Worm (Caenorhabditis elegans): ENCODE data around the gene R10H10.4.

Gene R10H10.4

DNA sequence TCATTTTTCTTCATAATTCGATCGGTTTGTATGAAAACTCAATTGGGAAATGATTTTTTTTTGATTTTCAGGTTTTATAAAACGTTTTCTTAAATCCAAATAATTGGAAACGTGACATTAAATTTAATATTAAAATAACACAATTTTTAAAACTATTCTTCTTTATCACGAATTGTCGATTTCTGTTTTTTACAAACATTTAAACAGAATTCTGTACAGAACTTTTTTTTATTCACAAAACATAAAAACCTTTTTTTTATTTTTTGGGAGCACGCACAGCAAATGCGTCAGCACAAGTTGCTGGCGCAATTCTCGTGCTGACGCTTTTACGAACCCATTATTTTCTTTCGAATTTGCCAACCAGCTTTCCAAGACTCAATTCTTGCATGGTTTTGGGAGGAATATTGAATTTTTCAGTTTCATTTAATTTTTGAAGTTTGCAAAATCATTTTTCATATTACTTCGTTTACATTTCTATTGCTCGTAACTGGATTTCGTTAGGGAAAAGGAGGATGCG, 20.9 kb downstream of the R10H10.4 start, which contains the start of gene mpz-5 (continued):
- TF ChIP-seq lin-26 (GFP tag; IDR thresholded peaks at IDR 0.05) (no peak), ztf-18 (tag; optimal IDR thresholded peaks at IDR 0.05) (peak; percentile 96), repo-1 (tag; optimal IDR thresholded peaks at IDR 0.05) (no peak), F39B2.1 (GFP tag; IDR thresholded peaks at IDR 0.05) (no peak), akir-1 (GFP tag; optimal IDR thresholded peaks at IDR 0.05) (no peak), ztf-26 (tag; optimal IDR thresholded peaks at IDR 0.05) (no peak), egl-44 (GFP tag; IDR thresholded peaks at IDR 0.05) (no peak), Y79H2A.3 (GFP tag; conservative IDR thresholded peaks at IDR 0.05) (no peak), T07F8.4 (tag; optimal IDR thresholded peaks at IDR 0.05) (no peak), lag-1 (GFP tag; IDR thresholded peaks at IDR 0.05) (no peak), mxl-1 (tag; optimal IDR thresholded peaks at IDR 0.05) (no peak), T26A5.8 (tag; optimal IDR thresholded peaks at IDR 0.05) (no peak), attf-5 (GFP tag; optimal IDR thresholded peaks at IDR 0.05) (peak; percentile 41), hmg-20 (GFP tag; IDR thresholded peaks at IDR 0.05) (0 out of 2 replicates have a peak, but pooled peaks have one; percentile 42), bed-2 (GFP tag; IDR thresholded peaks at IDR 0.05) (no peak), cebp-1 (GFP tag; IDR thresholded peaks at IDR 0.05) (no peak), cebp-1 (tag; optimal IDR thresholded peaks at IDR 0.05) (peak; percentile 69), ceh-58 (GFP tag; IDR thresholded peaks at IDR 0.05) (no peak), snpc-3.4 (tag; optimal IDR thresholded peaks at IDR 0.05) (no peak), lir-1 (GFP tag; conservative IDR thresholded peaks at IDR 0.05) (no peak), snpc-1.1 (tag; optimal IDR thresholded peaks at IDR 0.05; ENCODE audit: insufficient read depth) (no peak), ztf-22 (GFP tag; optimal IDR thresholded peaks at IDR 0.05) (no peak), fkh-3 (tag; optimal IDR thresholded peaks at IDR 0.05) (no peak), rpc-1 (optimal IDR thresholded peaks at IDR 0.05) (no peak), rpc-1 (tag; optimal IDR thresholded peaks at IDR 0.05) (no peak), madf-10 (tag; optimal IDR thresholded peaks at IDR 0.05) (peak; percentile 7), ceh-27 (GFP tag; optimal IDR thresholded peaks at IDR 0.05) (no peak), B0261.1 (tag; optimal IDR thresholded peaks at IDR 0.05) (no peak), F57C9.4 (tag; optimal IDR thresholded peaks at IDR 0.05) (no peak), cebp-2 (GFP tag; IDR thresholded peaks at IDR 0.05) (no peak), nhr-179 (tag; optimal IDR thresholded peaks at IDR 0.05) (no peak), unc-130 (GFP tag; optimal IDR thresholded peaks at IDR 0.05) (no peak), madf-8 (GFP tag; conservative IDR thresholded peaks at IDR 0.05) (no peak), K12H6.12 (tag; optimal IDR thresholded peaks at IDR 0.05) (no peak), nfyb-1 (GFP tag; IDR thresholded peaks at IDR 0.05) (peak; percentile 67), nfya-2 (GFP tag; IDR thresholded peaks at IDR 0.05) (no peak), F33H1.4 (GFP tag; IDR thresholded peaks at IDR 0.05) (peak; percentile 72), ceh-79 (tag; optimal IDR thresholded peaks at IDR 0.05) (no peak), pbrm-1 (GFP tag; IDR thresholded peaks at IDR 0.05) (peak; percentile 68; the same call in 1 of the 2 replicates), hsf-1 (GFP tag; IDR thresholded peaks at IDR 0.05) (0 out of 2 replicates have a peak, but pooled peaks have one; percentile 45), tbp1 (GFP tag; optimal IDR thresholded peaks at IDR 0.05) (peak; percentile 22), nhr-80 (tag; optimal IDR thresholded peaks at IDR 0.05) (no peak), zim-3 (tag; optimal IDR thresholded peaks at IDR 0.05) (no peak), egrh-3 (GFP tag; IDR thresholded peaks at IDR 0.05) (no peak), ztf-3 (GFP tag; optimal IDR thresholded peaks at IDR 0.05) (no peak), lin-40 (tag; optimal IDR thresholded peaks at IDR 0.05) (peak; percentile 68), pha-4 (tag; optimal IDR thresholded peaks at IDR 0.05) (no peak), K11D2.4 (GFP tag; IDR thresholded peaks at IDR 0.05) (0 out of 2 replicates have a peak, but pooled peaks have one; percentile 39), mel-28 (tag; optimal IDR thresholded peaks at IDR 0.05; ENCODE audit: borderline replicate concordance) (no peak), F37B4.10 (GFP tag; IDR thresholded peaks at IDR 0.05) (no peak)

Measured in whole organism, young adult.